Worm (Caenorhabditis elegans): ENCODE results near the gene C28A5.1.

C28A5.1 gene

ce11 chrIII:4470793-4471192 is 36.6 kb upstream of the C28A5.1 start (continued):
- TF ChIP-seq mcd-1 (GFP tag; IDR thresholded peaks at IDR 0.05) = peak; percentile 70
- TF ChIP-seq athp-1 (tag; optimal IDR thresholded peaks at IDR 0.05) = peak; percentile 54
- TF ChIP-seq sea-2 (GFP tag; IDR thresholded peaks at IDR 0.05) = peak; percentile 64; the same call in 1 of the 2 replicates

DNA sequence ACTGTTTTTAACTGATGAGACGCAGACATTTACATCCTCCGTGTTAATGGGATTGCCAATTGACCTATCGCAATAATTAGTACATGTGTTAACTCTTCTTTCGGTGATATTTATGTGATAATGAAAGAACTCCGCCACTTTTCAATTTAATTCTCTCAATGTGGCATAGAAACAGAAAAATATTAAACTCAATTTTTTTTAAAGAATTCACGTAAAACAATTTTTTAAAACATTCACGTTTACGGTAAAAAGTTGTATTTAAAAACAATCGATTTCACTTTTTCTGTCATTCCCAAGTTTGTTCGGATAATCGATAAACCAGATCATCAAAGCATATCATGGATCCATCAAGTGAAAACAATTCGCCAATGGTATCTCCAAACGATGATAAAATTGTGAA is 34.7 kb upstream of the C28A5.1 start, which contains the start of gene mstr-2:
mstr-2 (plus strand) TSS at position 301 of the 400 bp plus-strand sequence.
- TF ChIP-seq tlf-1 (GFP tag; optimal IDR thresholded peaks at IDR 0.05) = no peak
- TF ChIP-seq bed-2 (GFP tag; IDR thresholded peaks at IDR 0.05) = no peak

DNA sequence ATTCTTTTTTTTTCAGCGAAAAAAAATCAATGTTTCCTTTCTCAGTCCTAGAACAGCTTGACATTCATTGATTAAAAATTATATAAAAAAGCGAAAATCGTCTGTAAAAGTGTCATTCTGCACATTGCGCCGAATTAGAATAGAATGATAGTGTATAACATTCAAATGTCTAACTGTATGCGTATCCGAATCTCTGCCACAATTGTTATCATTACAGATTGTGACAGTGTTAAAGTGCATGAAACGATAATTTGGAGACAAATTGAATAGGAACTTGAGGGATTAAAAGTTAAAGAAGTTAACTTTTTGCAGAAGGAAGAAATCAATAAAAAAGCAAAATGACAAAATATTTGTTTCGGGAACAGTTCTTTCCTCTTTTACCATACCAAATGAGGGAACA is 34.2 kb upstream of the C28A5.1 start:
- TF ChIP-seq efl-1 (GFP tag; optimal IDR thresholded peaks at IDR 0.05) (no peak), die-1 (tag; optimal IDR thresholded peaks at IDR 0.05) (no peak), nhr-80 (tag; optimal IDR thresholded peaks at IDR 0.05) (peak; percentile 72)

DNA sequence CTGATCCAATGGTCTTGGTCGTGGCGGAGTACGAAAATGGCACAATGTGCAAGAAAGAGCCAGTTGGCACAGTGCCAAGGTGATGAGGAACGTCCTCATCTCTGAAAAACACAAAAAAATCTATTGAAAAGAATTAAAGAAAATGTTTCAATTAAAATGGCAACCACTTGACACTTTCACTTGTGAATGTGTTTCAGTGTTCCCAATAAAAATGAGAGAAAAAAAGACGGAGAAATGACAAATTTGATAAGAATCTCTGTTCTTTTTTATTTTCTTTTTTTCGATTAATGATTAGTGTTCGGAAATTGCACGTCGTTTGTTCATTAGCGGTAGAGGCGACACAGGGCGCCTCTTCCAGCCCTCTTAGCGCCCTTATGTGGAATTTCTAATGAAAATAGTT is 33.1 kb upstream of the C28A5.1 start, which contains the start of gene ndg-4:
ndg-4 (minus strand) TSS at position 101 of the 400 bp plus-strand sequence.
- no peak for TF ChIP-seq sptf-2 (GFP tag; optimal IDR thresholded peaks at IDR 0.05)
- TF ChIP-seq snpc-1.3 (tag; optimal IDR thresholded peaks at IDR 0.05; ENCODE audit: insufficient read depth) = no peak
- no peak for TF ChIP-seq nhr-90 (tag; optimal IDR thresholded peaks at IDR 0.05)
- no peak for TF ChIP-seq Y53F4B.3 (GFP tag; IDR thresholded peaks at IDR 0.05)
- no peak for TF ChIP-seq nhr-120 (GFP tag; IDR thresholded peaks at IDR 0.05)
- TF ChIP-seq lin-40 (tag; optimal IDR thresholded peaks at IDR 0.05) = no peak
- TF ChIP-seq ztf-3 (GFP tag; optimal IDR thresholded peaks at IDR 0.05) = no peak
- no peak for TF ChIP-seq ets-4 (GFP tag; optimal IDR thresholded peaks at IDR 0.05)
- TF ChIP-seq aptf-2 (GFP tag; conservative IDR thresholded peaks at IDR 0.05) = no peak
- no peak for TF ChIP-seq F22D6.2 (tag; optimal IDR thresholded peaks at IDR 0.05)
- TF ChIP-seq ceh-91 (GFP tag; IDR thresholded peaks at IDR 0.05) = no peak
- no peak for TF ChIP-seq madf-10 (tag; optimal IDR thresholded peaks at IDR 0.05)
- TF ChIP-seq mxl-1 (tag; optimal IDR thresholded peaks at IDR 0.05) = no peak
- TF ChIP-seq efl-1 (GFP tag; optimal IDR thresholded peaks at IDR 0.05) = no peak
- TF ChIP-seq nhr-80 (tag; optimal IDR thresholded peaks at IDR 0.05) = no peak
- no peak for TF ChIP-seq mcd-1 (GFP tag; IDR thresholded peaks at IDR 0.05)
- no peak for TF ChIP-seq bed-1 (GFP tag; IDR thresholded peaks at IDR 0.05)

ce11 chrIII:4461337-4461736 is 27.2 kb upstream of the C28A5.1 start:
- TF ChIP-seq pha-4 (tag; optimal IDR thresholded peaks at IDR 0.05) = no peak
- no peak for TF ChIP-seq dox-1 (GFP tag; IDR thresholded peaks at IDR 0.05)
- no peak for TF ChIP-seq B0035.1 (tag; optimal IDR thresholded peaks at IDR 0.05)
- no peak for TF ChIP-seq athp-1 (tag; optimal IDR thresholded peaks at IDR 0.05)
- TF ChIP-seq Y79H2A.3 (GFP tag; conservative IDR thresholded peaks at IDR 0.05) = no peak
- no peak for TF ChIP-seq gei-17 (GFP tag; optimal IDR thresholded peaks at IDR 0.05)

ce11 chrIII:4460242-4460641 is 26.1 kb upstream of the C28A5.1 start:
- TF ChIP-seq ztf-18 (tag; optimal IDR thresholded peaks at IDR 0.05) (no peak), unc-130 (GFP tag; optimal IDR thresholded peaks at IDR 0.05) (no peak), snpc-1.1 (tag; optimal IDR thresholded peaks at IDR 0.05; ENCODE audit: insufficient read depth) (no peak), ztf-28 (GFP tag; IDR thresholded peaks at IDR 0.05) (no peak), F55B11.4 (tag; optimal IDR thresholded peaks at IDR 0.05; ENCODE audit: borderline replicate concordance, insufficient read depth) (no peak), bed-2 (GFP tag; IDR thresholded peaks at IDR 0.05) (no peak), attf-5 (GFP tag; optimal IDR thresholded peaks at IDR 0.05) (no peak), zim-3 (tag; optimal IDR thresholded peaks at IDR 0.05) (no peak), hsf-1 (GFP tag; IDR thresholded peaks at IDR 0.05) (no peak), somi-1 (GFP tag; optimal IDR thresholded peaks at IDR 0.05) (no peak), hrde-1 (tag; optimal IDR thresholded peaks at IDR 0.05; ENCODE audit: borderline replicate concordance) (no peak)
